Fruit fly (Drosophila melanogaster) whole organism, prepupa: ENCODE results near the gene ClC-c.
A peak's percentile ranks its signal among the peaks of the same experiment; 100 is the strongest.

Source experiments
- Blimp-1 ChIP-seq: fragments of 200-800 bp; sonication (Bioruptor generic); optimal IDR thresholded peaks from 3 replicates; lab custom pipeline; 2017; ENCODE audit warnings: missing biosample characterization, missing genetic modification characterization, mild to moderate bottlenecking, moderate library complexity, missing genetic modification reagents
- CG10631 ChIP-seq: fragments of 200-800 bp; sonication (Bioruptor generic); optimal IDR thresholded peaks from 2 replicates; lab custom pipeline; 2016; ENCODE audit warnings: missing biosample characterization, missing genetic modification characterization
- CG10669 ChIP-seq: fragments of 200-800 bp; sonication (Bioruptor generic); optimal IDR thresholded peaks from 3 replicates; lab custom pipeline; 2018; ENCODE audit warnings: missing biosample characterization, mild to moderate bottlenecking, missing genetic modification characterization, moderate library complexity
- CG11294 ChIP-seq: fragments of 200-800 bp; sonication (Bioruptor generic); IDR thresholded peaks from 2 replicates; pipeline ENCODE4 v1.3.6; 2022; ENCODE audit warnings: missing biosample characterization, missing genetic modification characterization
- CG11762 ChIP-seq: fragments of 200-800 bp; sonication (Bioruptor generic); optimal IDR thresholded peaks from 3 replicates; lab custom pipeline; 2016; ENCODE audit warnings: missing biosample characterization, missing genetic modification characterization; ENCODE audit not compliant: insufficient read depth
- CG11902 ChIP-seq: fragments of 200-800 bp; sonication (Bioruptor generic); optimal IDR thresholded peaks from 3 replicates; lab custom pipeline; 2016; ENCODE audit warnings: missing biosample characterization, missing genetic modification characterization
- CG15336 ChIP-seq: fragments of 200-800 bp; sonication (Bioruptor generic); IDR thresholded peaks from 2 replicates; pipeline ENCODE4 v1.3.6; 2022; ENCODE audit warnings: missing biosample characterization, missing genetic modification characterization
- CG16779 ChIP-seq: fragments of 200-800 bp; sonication (Bioruptor generic); optimal IDR thresholded peaks from 3 replicates; lab custom pipeline; 2017; ENCODE audit warnings: missing biosample characterization, mild to moderate bottlenecking, missing genetic modification characterization
- CG3032 ChIP-seq: fragments of 200-800 bp; optimal IDR thresholded peaks from 2 replicates; lab custom pipeline; 2019; ENCODE audit warnings: missing biosample characterization, mild to moderate bottlenecking, missing genetic modification characterization, moderate library complexity
- CG31627 ChIP-seq: fragments of 200-800 bp; sonication (Bioruptor generic); optimal IDR thresholded peaks from 3 replicates; lab custom pipeline; 2016; ENCODE audit warnings: missing biosample characterization, missing genetic modification characterization
- CG32006 ChIP-seq: fragments of 200-800 bp; sonication (Bioruptor generic); optimal IDR thresholded peaks from 3 replicates; lab custom pipeline; 2017; ENCODE audit warnings: missing biosample characterization, mild to moderate bottlenecking, missing genetic modification characterization
- CG3919 ChIP-seq: fragments of 200-800 bp; sonication (Bioruptor generic); optimal IDR thresholded peaks from 3 replicates; lab custom pipeline; 2016; ENCODE audit warnings: missing biosample characterization, missing genetic modification characterization
- CG4318 ChIP-seq: fragments of 200-800 bp; sonication (Bioruptor generic); optimal IDR thresholded peaks from 3 replicates; lab custom pipeline; 2017; ENCODE audit warnings: missing biosample characterization, mild to moderate bottlenecking, missing genetic modification characterization
- CG6163 ChIP-seq: fragments of 200-800 bp; sonication (Bioruptor generic); IDR thresholded peaks from 3 replicates; pipeline ENCODE4 v1.3.6; 2022; ENCODE audit warnings: missing biosample characterization, missing genetic modification characterization
- CG6276 ChIP-seq: fragments of 200-800 bp; sonication (Bioruptor generic); optimal IDR thresholded peaks from 2 replicates; lab custom pipeline; 2017; ENCODE audit warnings: missing biosample characterization, mild to moderate bottlenecking, missing genetic modification characterization
- CG6808 ChIP-seq: fragments of 200-800 bp; sonication (Bioruptor generic); optimal IDR thresholded peaks from 3 replicates; lab custom pipeline; 2017; ENCODE audit warnings: missing biosample characterization, missing genetic modification characterization, mild to moderate bottlenecking, moderate library complexity, missing genetic modification reagents
- CG7368 ChIP-seq: fragments of 200-800 bp; sonication (Bioruptor generic); optimal IDR thresholded peaks from 3 replicates; lab custom pipeline; 2016; ENCODE audit warnings: missing biosample characterization, missing genetic modification characterization
- CG8119 ChIP-seq: fragments of 200-800 bp; sonication (Bioruptor generic); IDR thresholded peaks from 3 replicates; pipeline ENCODE4 v1.3.6; 2022; ENCODE audit warnings: missing biosample characterization, missing genetic modification characterization
- CG8319 ChIP-seq: fragments of 200-800 bp; sonication (Bioruptor generic); optimal IDR thresholded peaks from 3 replicates; lab custom pipeline; 2016; ENCODE audit warnings: missing biosample characterization, missing genetic modification characterization
- CG8632 ChIP-seq: fragments of 200-800 bp; sonication (Bioruptor generic); optimal IDR thresholded peaks from 3 replicates; lab custom pipeline; 2016; ENCODE audit warnings: missing biosample characterization, missing genetic modification characterization
- CG9139 ChIP-seq: fragments of 200-800 bp; sonication (Bioruptor generic); optimal IDR thresholded peaks from 3 replicates; lab custom pipeline; 2017; ENCODE audit warnings: missing biosample characterization, mild to moderate bottlenecking, missing genetic modification characterization
- Eip75B ChIP-seq: fragments of 200-800 bp; sonication (Bioruptor generic); optimal IDR thresholded peaks from 3 replicates; lab custom pipeline; 2016; ENCODE audit warnings: missing biosample characterization, missing genetic modification characterization
- Eip78C ChIP-seq: fragments of 200-800 bp; sonication (Bioruptor generic); peaks from one replicate; lab custom pipeline; 2016; ENCODE audit warnings: missing biosample characterization, missing genetic modification characterization
- Eip93F ChIP-seq: fragments of 200-800 bp; sonication (Bioruptor generic); optimal IDR thresholded peaks from 2 replicates; lab custom pipeline; 2016; ENCODE audit warnings: missing biosample characterization, mild to moderate bottlenecking, missing genetic modification characterization
- Ets21C ChIP-seq: fragments of 200-800 bp; sonication (Bioruptor generic); optimal IDR thresholded peaks from 3 replicates; lab custom pipeline; 2016; ENCODE audit warnings: missing biosample characterization, missing genetic modification characterization
- Gug ChIP-seq: fragments of 200-800 bp; sonication (Bioruptor generic); IDR thresholded peaks from 2 replicates; pipeline ENCODE4 v1.3.6; 2022; ENCODE audit warnings: missing biosample characterization, missing genetic modification characterization
- Hr38 ChIP-seq: sonication (Bioruptor generic); optimal IDR thresholded peaks from 2 replicates; lab custom pipeline; 2016; ENCODE audit warnings: missing biosample characterization, missing genetic modification characterization
- Hr39 ChIP-seq: fragments of 200-800 bp; sonication (Bioruptor generic); optimal IDR thresholded peaks from 2 replicates; lab custom pipeline; 2016; ENCODE audit warnings: missing biosample characterization, missing genetic modification characterization
- Hr4 ChIP-seq: fragments of 200-800 bp; sonication (Bioruptor generic); optimal IDR thresholded peaks from 3 replicates; lab custom pipeline; 2016; ENCODE audit warnings: missing biosample characterization, missing genetic modification characterization
- Lpt ChIP-seq: fragments of 200-800 bp; sonication (Bioruptor generic); optimal IDR thresholded peaks from 3 replicates; lab custom pipeline; 2016; ENCODE audit warnings: missing biosample characterization, missing genetic modification characterization
- Met ChIP-seq: fragments of 200-800 bp; sonication (Bioruptor generic); optimal IDR thresholded peaks from 3 replicates; lab custom pipeline; 2016; ENCODE audit warnings: missing biosample characterization, missing genetic modification characterization
- OdsH ChIP-seq: fragments of 200-800 bp; sonication (Bioruptor generic); optimal IDR thresholded peaks from 3 replicates; lab custom pipeline; 2016; ENCODE audit warnings: missing biosample characterization, missing genetic modification characterization
- Smox ChIP-seq: fragments of 200-800 bp; sonication (Bioruptor generic); optimal IDR thresholded peaks from 3 replicates; lab custom pipeline; 2016; ENCODE audit warnings: missing biosample characterization, missing genetic modification characterization
- Sox102F ChIP-seq: fragments of 200-800 bp; sonication (Bioruptor generic); optimal IDR thresholded peaks from 2 replicates; lab custom pipeline; 2016; ENCODE audit warnings: missing biosample characterization, mild to moderate bottlenecking, missing genetic modification characterization
- Sox14 ChIP-seq: fragments of 200-800 bp; sonication (Bioruptor generic); optimal IDR thresholded peaks from 3 replicates; lab custom pipeline; 2016; ENCODE audit warnings: missing biosample characterization, missing genetic modification characterization
- Sox15 ChIP-seq: fragments of 200-800 bp; sonication (Bioruptor generic); optimal IDR thresholded peaks from 3 replicates; lab custom pipeline; 2016; ENCODE audit warnings: missing biosample characterization, missing genetic modification characterization
- cyc ChIP-seq: fragments of 200-800 bp; sonication (Bioruptor generic); optimal IDR thresholded peaks from 3 replicates; lab custom pipeline; 2016; ENCODE audit warnings: missing biosample characterization, missing genetic modification characterization
- dac ChIP-seq: fragments of 200-800 bp; sonication (Bioruptor generic); optimal IDR thresholded peaks from 2 replicates; lab custom pipeline; 2017; ENCODE audit warnings: missing biosample characterization, mild to moderate bottlenecking, missing genetic modification characterization
- dsx ChIP-seq: fragments of 200-800 bp; optimal IDR thresholded peaks from 3 replicates; lab custom pipeline; 2019; ENCODE audit warnings: missing biosample characterization, mild to moderate bottlenecking, missing genetic modification characterization, moderate library complexity; ENCODE audit not compliant: poor library complexity, severe bottlenecking
- eg ChIP-seq: fragments of 200-800 bp; sonication (Bioruptor generic); IDR thresholded peaks from 3 replicates; pipeline ENCODE4 v1.3.6; 2022; ENCODE audit warnings: missing biosample characterization, missing genetic modification characterization
- esn ChIP-seq: fragments of 200-800 bp; sonication (Bioruptor generic); optimal IDR thresholded peaks from 2 replicates; lab custom pipeline; 2016; ENCODE audit warnings: missing biosample characterization, mild to moderate bottlenecking, missing genetic modification characterization, moderate library complexity
- fd59A ChIP-seq: fragments of 200-800 bp; sonication (Bioruptor generic); optimal IDR thresholded peaks from 2 replicates; lab custom pipeline; 2017; ENCODE audit warnings: missing biosample characterization, mild to moderate bottlenecking, missing genetic modification characterization, missing genetic modification reagents
- fd85E ChIP-seq: fragments of 200-800 bp; sonication (Bioruptor generic); optimal IDR thresholded peaks from 3 replicates; lab custom pipeline; 2016; ENCODE audit warnings: missing biosample characterization, missing genetic modification characterization
- fkh ChIP-seq: fragments of 200-800 bp; sonication (Bioruptor generic); optimal IDR thresholded peaks from 3 replicates; lab custom pipeline; 2017; ENCODE audit warnings: missing biosample characterization, mild to moderate bottlenecking, missing genetic modification characterization, moderate library complexity
- lz ChIP-seq: fragments of 200-800 bp; sonication (Bioruptor generic); optimal IDR thresholded peaks from 3 replicates; lab custom pipeline; 2016; ENCODE audit warnings: missing biosample characterization, missing genetic modification characterization
- net ChIP-seq: fragments of 200-800 bp; sonication (Bioruptor generic); optimal IDR thresholded peaks from 3 replicates; lab custom pipeline; 2016; ENCODE audit warnings: missing biosample characterization, missing genetic modification characterization
- pdm3 ChIP-seq: fragments of 200-800 bp; sonication (Bioruptor generic); optimal IDR thresholded peaks from 3 replicates; lab custom pipeline; 2016; ENCODE audit warnings: missing biosample characterization, missing genetic modification characterization
- spab ChIP-seq: fragments of 200-800 bp; sonication (Bioruptor generic); optimal IDR thresholded peaks from 2 replicates; lab custom pipeline; 2017; ENCODE audit warnings: missing biosample characterization, mild to moderate bottlenecking, missing genetic modification characterization, missing genetic modification reagents
- ss ChIP-seq, 2 experiments: fragments of 200-800 bp; sonication (Bioruptor generic); optimal IDR thresholded peaks; 2 replicates in 1 of 2; 3 replicates in 1 of 2; lab custom pipeline; 2017 to 2018; ENCODE audit warnings: mild to moderate bottlenecking in 2 of 2, missing biosample characterization in 2 of 2, missing genetic modification characterization in 2 of 2, moderate library complexity in 1 of 2
- svp ChIP-seq: fragments of 200-800 bp; sonication (Bioruptor generic); peaks from one replicate; lab custom pipeline; 2016; ENCODE audit warnings: missing biosample characterization, missing genetic modification characterization
- topi ChIP-seq: fragments of 200-800 bp; sonication (Bioruptor generic); optimal IDR thresholded peaks from 3 replicates; lab custom pipeline; 2016; ENCODE audit warnings: missing biosample characterization, missing genetic modification characterization

ClC-c gene

DNA sequence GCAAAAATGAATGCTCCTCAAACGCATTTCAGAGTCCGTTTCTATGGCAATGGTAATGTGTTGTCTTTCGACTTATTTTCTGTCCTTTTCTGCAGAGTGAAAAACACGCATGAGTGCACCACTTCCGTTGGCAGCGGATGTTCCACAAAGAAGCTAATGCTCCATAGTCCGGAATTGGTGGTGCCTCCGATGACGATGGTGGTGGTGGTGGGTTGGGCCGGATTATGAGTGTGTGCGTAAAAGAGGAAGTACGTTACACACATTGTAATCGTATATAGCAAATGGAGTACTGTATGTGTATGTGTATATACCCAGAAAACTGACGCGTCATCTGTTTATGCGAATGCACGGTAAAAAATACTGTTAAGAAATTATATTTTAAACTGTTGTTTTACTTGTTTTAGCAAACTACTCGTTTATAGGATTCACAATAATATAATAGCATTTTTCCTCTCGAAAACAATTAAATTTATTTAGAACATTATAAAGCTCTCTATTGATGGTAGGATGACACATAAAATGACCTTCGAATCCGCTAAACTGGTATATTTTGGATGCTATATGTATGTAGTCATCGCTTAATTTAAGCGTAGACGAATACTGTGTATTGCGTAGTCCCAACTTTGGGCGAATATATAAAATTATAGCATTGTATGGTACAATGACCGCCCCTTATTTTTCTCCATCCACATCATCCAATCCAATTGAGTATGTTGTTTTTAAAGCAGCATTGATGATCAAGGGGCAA is 45.0 kb upstream of the ClC-c start:
- TF ChIP-seq CG11762 (GFP tag; lab: Kevin White, UChicago) (peak; percentile 36), Sox14 (no peak), OdsH (GFP tag; lab: Kevin White, UChicago) (peak; percentile 34), Eip93F (GFP tag; lab: Kevin White, UChicago) (no peak), CG10631 (GFP tag; lab: Kevin White, UChicago) (peak; percentile 60), Eip75B (GFP tag; lab: Kevin White, UChicago) (peak; percentile 37), CG7368 (no peak), eg (peak; percentile 26; the same call in 2 of the 3 replicates), CG11902 (GFP tag; lab: Kevin White, UChicago) (no peak), Smox (peak; percentile 41), Hr4 (GFP tag; lab: Kevin White, UChicago) (peak; percentile 42), CG31627 (GFP tag; lab: Kevin White, UChicago) (no peak), net (GFP tag; lab: Kevin White, UChicago) (peak; percentile 39), Hr39 (GFP tag; lab: Kevin White, UChicago) (peak; percentile 16), CG16779 (tag; lab: Kevin White, UChicago) (no peak), CG6163 (GFP tag; lab: Robert Waterston, UW) (peak; percentile 72), spab (GFP tag; lab: Kevin White, UChicago) (no peak), CG6276 (GFP tag; lab: Kevin White, UChicago) (no peak), CG8119 (GFP tag; lab: Robert Waterston, UW) (peak; percentile 39; the same call in 2 of the 3 replicates), Sox15 (GFP tag; lab: Kevin White, UChicago) (no peak), pdm3 (GFP tag; lab: Kevin White, UChicago) (peak; percentile 2), lz (GFP tag; lab: Kevin White, UChicago) (peak; percentile 21), CG8319 (GFP tag; lab: Kevin White, UChicago) (no peak), Ets21C (no peak), Met (GFP tag; lab: Kevin White, UChicago) (peak; percentile 28), Gug (no peak), esn (GFP tag; lab: Kevin White, UChicago) (peak; percentile 64), svp (GFP tag; lab: Kevin White, UChicago) (peak; percentile 69), Hr38 (GFP tag; lab: Kevin White, UChicago) (no peak), CG3919 (GFP tag; lab: Kevin White, UChicago) (peak; percentile 30), CG3032 (tag; lab: Kevin White, UChicago) (peak; percentile 16), CG11294 (GFP tag; lab: Robert Waterston, UW) (no peak; the same call in 1 of the 2 replicates), Eip78C (GFP tag; lab: Kevin White, UChicago) (peak; percentile 92), Blimp-1 (GFP tag; lab: Kevin White, UChicago) (no peak), fd59A (GFP tag; lab: Kevin White, UChicago) (no peak), CG32006 (peak; percentile 58), fd85E (GFP tag; lab: Kevin White, UChicago) (no peak), CG9139 (GFP tag; lab: Kevin White, UChicago) (no peak), CG10669 (GFP tag; lab: Kevin White, UChicago) (no peak), CG6808 (GFP tag; lab: Kevin White, UChicago) (no peak), cyc (GFP tag; lab: Kevin White, UChicago) (no peak), dac (GFP tag; lab: Kevin White, UChicago) (no peak), CG15336 (GFP tag; lab: Robert Waterston, UW) (peak; percentile 54), CG8632 (GFP tag; lab: Kevin White, UChicago) (peak; percentile 48), ss (GFP tag; optimal IDR thresholded peaks at IDR 0.05; lab: Kevin White, UChicago) (peak in 1 of 2 experiments; percentile 11), dsx (GFP tag; lab: Kevin White, UChicago) (peak; percentile 74), fkh (GFP tag; lab: Kevin White, UChicago) (no peak), Lpt (GFP tag; lab: Kevin White, UChicago) (no peak), Sox102F (GFP tag; lab: Kevin White, UChicago) (no peak), CG4318 (GFP tag; lab: Kevin White, UChicago) (peak; percentile 30), topi (GFP tag; lab: Kevin White, UChicago) (peak; percentile 58)
